Worm (Caenorhabditis elegans): ENCODE data around the gene vit-3.

The vit-3 gene

DNA sequence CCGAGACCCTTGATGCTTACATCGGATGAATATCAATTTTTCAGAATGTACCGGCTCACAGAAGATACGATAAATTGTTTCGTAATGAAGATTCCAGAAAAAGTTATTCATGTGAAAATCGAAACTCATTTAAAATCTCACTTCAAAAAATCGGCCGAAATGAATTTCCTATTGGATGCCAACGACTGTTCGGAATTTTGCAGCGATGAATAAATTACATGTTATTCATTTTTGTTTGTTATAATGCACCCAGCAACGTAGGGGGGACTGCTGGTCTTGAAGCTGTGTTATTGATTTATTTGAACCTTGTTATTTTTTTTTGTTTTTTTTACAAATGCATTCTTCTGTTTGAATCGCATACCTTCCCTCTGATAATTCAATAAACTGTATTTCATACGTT, 5.5 kb downstream of the vit-3 start:
- TF ChIP-seq let-607 (tag; optimal IDR thresholded peaks at IDR 0.05) (peak in 1 of 2 experiments; percentile 4), madf-10 (tag; optimal IDR thresholded peaks at IDR 0.05) (peak; percentile 28), Y56A3A.18 (GFP tag; IDR thresholded peaks at IDR 0.05) (peak; percentile 78), nfyb-1 (GFP tag; IDR thresholded peaks at IDR 0.05) (0 out of 2 replicates have a peak, but pooled peaks have one; percentile 11), pbrm-1 (GFP tag; IDR thresholded peaks at IDR 0.05) (0 out of 2 replicates have a peak, but pooled peaks have one; percentile 14), ztf-22 (GFP tag; optimal IDR thresholded peaks at IDR 0.05) (no peak), nhr-90 (tag; optimal IDR thresholded peaks at IDR 0.05) (peak; percentile 30), atf-7 (tag; optimal IDR thresholded peaks at IDR 0.05) (peak; percentile 80), repo-1 (tag; optimal IDR thresholded peaks at IDR 0.05) (peak; percentile 37), tlf-1 (GFP tag; optimal IDR thresholded peaks at IDR 0.05) (peak; percentile 28), Y95B8A.8 (GFP tag; IDR thresholded peaks at IDR 0.05) (no peak), mel-28 (tag; optimal IDR thresholded peaks at IDR 0.05; ENCODE audit: borderline replicate concordance) (no peak), madf-3 (GFP tag; IDR thresholded peaks at IDR 0.05) (0 out of 2 replicates have a peak, but pooled peaks have one; percentile 71), B0336.3 (GFP tag; IDR thresholded peaks at IDR 0.05) (peak; percentile 42; the same call in 1 of the 2 replicates), T26A5.8 (tag; optimal IDR thresholded peaks at IDR 0.05) (no peak), Y53G8AR.9 (GFP tag; conservative IDR thresholded peaks at IDR 0.05) (peak; percentile 91), let-526 (GFP tag; IDR thresholded peaks at IDR 0.05) (no peak), ztf-3 (GFP tag; optimal IDR thresholded peaks at IDR 0.05) (peak; percentile 39)

DNA sequence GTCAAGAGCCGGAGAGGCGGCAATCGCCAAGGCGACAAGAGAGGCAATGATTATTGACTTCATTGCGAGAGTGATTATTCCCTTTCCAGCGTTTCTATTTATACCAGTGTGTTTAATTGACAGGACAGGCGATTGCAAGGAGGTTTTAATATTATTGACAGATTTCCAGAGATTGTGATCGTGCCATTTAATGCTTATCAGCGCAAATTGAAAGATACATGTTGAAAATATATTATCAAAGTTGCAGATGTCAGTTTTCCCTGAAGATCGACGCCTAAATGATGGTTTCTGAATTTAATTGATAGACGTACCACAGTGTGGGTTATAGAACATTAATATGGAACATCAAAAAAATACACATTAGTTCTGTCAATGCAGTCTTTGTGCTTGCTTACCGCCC, 8.4 kb downstream of the vit-3 start, which contains the start of gene vit-4:
Gene vit-4 (minus strand): TSS at position 63 of the 400 bp plus-strand sequence.
- TF ChIP-seq sdz-38 (tag; optimal IDR thresholded peaks at IDR 0.05) (no peak), pha-4 (tag; optimal IDR thresholded peaks at IDR 0.05) (no peak), F57A8.1 (GFP tag; optimal IDR thresholded peaks at IDR 0.05) (no peak), B0035.1 (tag; optimal IDR thresholded peaks at IDR 0.05) (no peak), nhr-80 (tag; optimal IDR thresholded peaks at IDR 0.05) (peak; percentile 71), lin-40 (tag; optimal IDR thresholded peaks at IDR 0.05) (no peak), F33H1.4 (GFP tag; IDR thresholded peaks at IDR 0.05) (no peak), lsy-27 (tag; optimal IDR thresholded peaks at IDR 0.05; ENCODE audit: borderline replicate concordance, insufficient read depth) (no peak), ceh-27 (GFP tag; optimal IDR thresholded peaks at IDR 0.05) (no peak), ceh-40 (GFP tag; IDR thresholded peaks at IDR 0.05) (no peak), ccch-3 (GFP tag; optimal IDR thresholded peaks at IDR 0.05) (no peak), Y53G8AR.9 (GFP tag; conservative IDR thresholded peaks at IDR 0.05) (no peak), ztf-18 (tag; optimal IDR thresholded peaks at IDR 0.05) (no peak), attf-5 (GFP tag; optimal IDR thresholded peaks at IDR 0.05) (no peak), let-607 (tag; optimal IDR thresholded peaks at IDR 0.05) (peak in 1 of 2 experiments; percentile 26)

DNA sequence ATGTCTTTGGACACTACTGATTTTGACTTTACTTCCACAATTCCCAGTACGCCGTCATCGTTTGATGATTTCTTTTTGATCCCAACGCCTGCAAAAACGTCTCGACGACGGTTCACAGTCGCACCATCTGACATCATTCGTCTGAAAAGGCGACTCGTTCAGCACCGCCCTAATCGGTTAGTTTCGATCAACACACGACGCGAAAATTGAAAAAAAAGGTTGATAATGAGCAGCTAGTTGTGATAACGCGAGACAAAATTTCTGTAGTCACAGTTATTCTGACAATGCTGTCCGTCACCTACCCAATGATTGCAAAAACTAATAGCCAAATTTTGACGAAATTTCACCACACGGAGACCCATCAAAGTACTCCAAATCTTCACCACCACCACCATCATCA, 16.4 kb downstream of the vit-3 start:
- 0 out of 2 replicates have a peak, but pooled peaks have one; percentile 1 for TF ChIP-seq Y53G8AR.9 (GFP tag; conservative IDR thresholded peaks at IDR 0.05)
- no peak for TF ChIP-seq efl-1 (GFP tag; optimal IDR thresholded peaks at IDR 0.05)
- TF ChIP-seq dox-1 (GFP tag; IDR thresholded peaks at IDR 0.05): 0 out of 2 replicates have a peak, but pooled peaks have one; percentile 11
- no peak for TF ChIP-seq D2030.7 (GFP tag; IDR thresholded peaks at IDR 0.05)
- peak; percentile 76 for TF ChIP-seq nhr-80 (tag; optimal IDR thresholded peaks at IDR 0.05)

- TF ChIP-seq zfh-2 (GFP tag; conservative IDR thresholded peaks at IDR 0.05) (peak; percentile 70), zim-3 (tag; optimal IDR thresholded peaks at IDR 0.05) (peak; percentile 51), ekl-4 (GFP tag; IDR thresholded peaks at IDR 0.05) (0 out of 2 replicates have a peak, but pooled peaks have one; percentile 49), K11D2.4 (GFP tag; IDR thresholded peaks at IDR 0.05) (no peak), snpc-3.4 (tag; optimal IDR thresholded peaks at IDR 0.05) (no peak)
These were observed 18.2 kb downstream of the vit-3 start for ce11 chrX:3554117-3554516.

All from whole organism, young adult.